Fruit fly (Drosophila melanogaster) whole organism, wandering third instar larva: Measurements from ENCODE around the gene Klp31E.

Experiments used
- Abd-B ChIP-seq: fragments of >200 bp; optimal IDR thresholded peaks from 2 replicates; lab custom pipeline; 2017; ENCODE audit warnings: missing biosample characterization, missing genetic modification characterization
- CG32264 ChIP-seq: fragments of 200-800 bp; sonication (Bioruptor generic); optimal IDR thresholded peaks from 2 replicates; lab custom pipeline; 2016; ENCODE audit warnings: missing biosample characterization, missing genetic modification characterization
- CG9705 ChIP-seq: fragments of 200-800 bp; sonication (Bioruptor generic); optimal IDR thresholded peaks from 2 replicates; lab custom pipeline; 2018; ENCODE audit warnings: missing biosample characterization, mild to moderate bottlenecking, missing genetic modification characterization
- CrebA ChIP-seq: fragments of 200-800 bp; sonication (Bioruptor generic); optimal IDR thresholded peaks from 2 replicates; lab custom pipeline; 2016; ENCODE audit warnings: missing biosample characterization, mild to moderate bottlenecking, missing genetic modification characterization, borderline replicate concordance
- Dif ChIP-seq: fragments of 200-275, 200-300 bp; sonication (Bioruptor generic); optimal IDR thresholded peaks from 2 replicates; lab custom pipeline; 2018; ENCODE audit warnings: missing biosample characterization, missing genetic modification characterization; ENCODE audit not compliant: partially characterized antibody
- GATAd ChIP-seq: sonication (Bioruptor generic); optimal IDR thresholded peaks from 2 replicates; lab custom pipeline; 2016; ENCODE audit warnings: missing biosample characterization, missing genetic modification characterization
- HLH106 ChIP-seq: fragments of 200-800 bp; optimal IDR thresholded peaks from 3 replicates; lab custom pipeline; 2019; ENCODE audit warnings: missing biosample characterization, mild to moderate bottlenecking, missing genetic modification characterization, moderate library complexity
- Hnf4 ChIP-seq: fragments of 200-800 bp; sonication (Bioruptor generic); optimal IDR thresholded peaks from 2 replicates; lab custom pipeline; 2016; ENCODE audit warnings: missing biosample characterization, mild to moderate bottlenecking, missing genetic modification characterization
- Hr78 ChIP-seq: fragments of >200 bp; optimal IDR thresholded peaks from 2 replicates; lab custom pipeline; 2017; ENCODE audit warnings: missing biosample characterization, missing genetic modification characterization
- Jra ChIP-seq: sonication (Bioruptor generic); optimal IDR thresholded peaks from 2 replicates; lab custom pipeline; 2016; ENCODE audit warnings: missing biosample characterization, missing genetic modification characterization
- Mio ChIP-seq: sonication (Bioruptor generic); optimal IDR thresholded peaks from 2 replicates; lab custom pipeline; 2016; ENCODE audit warnings: missing biosample characterization, missing genetic modification characterization
- Myc ChIP-seq: fragments of >200 bp; optimal IDR thresholded peaks from 2 replicates; lab custom pipeline; 2017
- N ChIP-seq: fragments of >200 bp; optimal IDR thresholded peaks from 2 replicates; lab custom pipeline; 2018; ENCODE audit warnings: missing biosample characterization, missing external identifiers, missing genetic modification characterization
- OdsH ChIP-seq: fragments of 200-800 bp; sonication (Bioruptor generic); optimal IDR thresholded peaks from 2 replicates; lab custom pipeline; 2016; ENCODE audit warnings: missing biosample characterization, mild to moderate bottlenecking, missing genetic modification characterization
- Rel ChIP-seq, 2 experiments: fragments of 200-800 bp; sonication (Bioruptor generic) in 1 of 2; optimal IDR thresholded peaks; 2 replicates in 1 of 2; 3 replicates in 1 of 2; lab custom pipeline; 2016 to 2019; ENCODE audit warnings: mild to moderate bottlenecking in 2 of 2, missing biosample characterization in 2 of 2, missing genetic modification characterization in 2 of 2, moderate library complexity in 1 of 2
- Sp1 ChIP-seq: fragments of 200-800 bp; sonication (Bioruptor generic); optimal IDR thresholded peaks from 3 replicates; lab custom pipeline; 2019; ENCODE audit warnings: missing biosample characterization, mild to moderate bottlenecking, missing genetic modification characterization, moderate library complexity
- Vsx2 ChIP-seq: fragments of 200-300, 225-300 bp; sonication (Bioruptor generic); optimal IDR thresholded peaks from 2 replicates; lab custom pipeline; 2018; ENCODE audit warnings: missing biosample characterization, missing genetic modification characterization; ENCODE audit not compliant: partially characterized antibody
- br ChIP-seq: fragments of 200-800 bp; sonication (Bioruptor generic); optimal IDR thresholded peaks from 2 replicates; lab custom pipeline; 2016; ENCODE audit warnings: missing biosample characterization, missing genetic modification characterization
- brk ChIP-seq: fragments of 200-800 bp; sonication (Bioruptor generic); optimal IDR thresholded peaks from 2 replicates; lab custom pipeline; 2016; ENCODE audit warnings: missing biosample characterization, mild to moderate bottlenecking, missing genetic modification characterization
- dmrt93B ChIP-seq: fragments of 200-800 bp; sonication (Bioruptor generic); optimal IDR thresholded peaks from 2 replicates; lab custom pipeline; 2018; ENCODE audit warnings: missing biosample characterization, mild to moderate bottlenecking, missing genetic modification characterization
- ey ChIP-seq: fragments of 200-800 bp; sonication (Bioruptor generic); optimal IDR thresholded peaks from 2 replicates; lab custom pipeline; 2016; ENCODE audit warnings: missing biosample characterization, missing genetic modification characterization
- foxo ChIP-seq, 2 experiments: fragments of 200-800 bp; sonication (Bioruptor generic); optimal IDR thresholded peaks; 2 replicates in 1 of 2; 3 replicates in 1 of 2; lab custom pipeline; 2016 to 2017; ENCODE audit warnings: missing biosample characterization in 2 of 2, missing genetic modification characterization in 2 of 2
- h ChIP-seq: fragments of 200-800 bp; sonication (Bioruptor generic); optimal IDR thresholded peaks from 3 replicates; lab custom pipeline; 2016; ENCODE audit warnings: missing biosample characterization, mild to moderate bottlenecking, missing genetic modification characterization
- lola ChIP-seq: fragments of >200 bp; optimal IDR thresholded peaks from 2 replicates; lab custom pipeline; 2017; ENCODE audit warnings: missing biosample characterization, missing genetic modification characterization
- pan ChIP-seq: fragments of >200 bp; optimal IDR thresholded peaks from 2 replicates; lab custom pipeline; 2017
- psq ChIP-seq: fragments of 200-800 bp; sonication (Bioruptor generic); optimal IDR thresholded peaks from 3 replicates; lab custom pipeline; 2017; ENCODE audit warnings: missing biosample characterization, mild to moderate bottlenecking, missing genetic modification characterization, moderate library complexity
- sage ChIP-seq: fragments of 200-800 bp; sonication (Bioruptor generic); optimal IDR thresholded peaks from 2 replicates; lab custom pipeline; 2016; ENCODE audit warnings: missing biosample characterization, mild to moderate bottlenecking, missing genetic modification characterization
- sv ChIP-seq: fragments of 200-800 bp; sonication (Bioruptor generic); optimal IDR thresholded peaks from 3 replicates; lab custom pipeline; 2016; ENCODE audit warnings: missing biosample characterization, missing genetic modification characterization
- tai ChIP-seq: sonication (Bioruptor generic); optimal IDR thresholded peaks from 2 replicates; lab custom pipeline; 2016; ENCODE audit warnings: missing biosample characterization, missing genetic modification characterization
- usp ChIP-seq: fragments of >200 bp; optimal IDR thresholded peaks from 2 replicates; lab custom pipeline; 2017; ENCODE audit warnings: missing biosample characterization, missing genetic modification characterization

Gene Klp31E

DNA sequence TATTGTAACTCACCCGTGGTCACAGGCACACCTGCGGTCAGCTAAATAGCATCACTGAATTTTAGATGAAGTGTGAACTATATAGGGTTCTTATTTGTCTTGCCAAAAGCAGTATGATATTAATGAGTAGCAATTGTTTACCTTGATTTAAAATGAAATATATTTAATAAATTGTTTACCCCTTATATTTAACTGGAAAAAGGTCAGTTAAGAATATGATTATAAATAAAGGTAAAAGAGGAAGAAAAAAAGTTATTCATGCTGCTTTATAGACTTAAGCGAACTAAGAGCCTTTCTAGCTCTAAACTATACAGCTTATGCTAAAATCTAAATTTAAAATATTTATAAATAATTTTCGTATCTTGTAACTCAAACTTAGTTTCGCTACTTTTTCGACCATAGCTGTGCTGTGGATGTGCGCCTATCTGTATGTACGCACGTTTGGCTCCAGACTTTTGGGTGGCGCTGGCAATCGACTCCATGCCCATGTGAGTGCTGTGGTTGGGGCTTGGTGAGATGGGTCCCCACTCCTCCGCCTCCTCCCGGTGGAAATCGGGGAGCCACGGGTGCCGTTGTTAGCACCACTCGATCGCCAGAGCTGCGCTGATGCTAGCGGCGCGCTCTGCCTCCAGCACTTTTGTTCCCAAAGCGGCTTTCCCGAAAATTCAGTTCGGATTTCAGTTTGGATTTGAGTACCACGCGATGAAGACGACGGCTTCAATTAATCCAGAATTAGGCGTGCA, 28.4 kb downstream of the Klp31E start, which contains the start of gene loh:
loh (plus strand) TSS at position 487 of the 743 bp plus-strand sequence.
- TF ChIP-seq sv (peak; percentile 28), Mio (GFP tag; lab: Kevin White, UChicago) (no peak), psq (no peak), Jra (GFP tag; lab: Kevin White, UChicago) (no peak)
- TF ChIP-seq, all 38 proteins: peak for 1

DNA sequence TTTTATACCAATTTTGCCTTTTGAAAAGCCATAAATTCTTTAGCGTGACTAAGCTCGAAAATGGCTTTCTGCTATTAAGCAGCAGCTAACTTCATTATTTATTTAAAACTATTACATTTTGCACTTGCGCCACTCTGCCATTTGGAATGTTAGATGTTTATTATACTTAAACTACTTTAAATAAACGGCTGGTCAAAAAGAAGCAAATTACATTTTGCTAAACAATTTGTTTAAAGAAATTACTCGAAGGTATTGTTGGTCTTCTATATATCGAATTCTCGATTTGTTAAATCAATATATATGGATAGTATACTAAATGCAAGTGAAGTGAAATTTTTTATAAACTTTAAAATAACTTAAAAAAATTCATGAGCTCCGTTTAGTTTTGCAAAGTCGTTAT, 38.5 kb downstream of the Klp31E start, which contains the start of gene ppk10:
ppk10 (minus strand) TSS at position 101 of the 400 bp plus-strand sequence.
- TF ChIP-seq usp (GFP tag; lab: Kevin White, UChicago), result no peak
- TF ChIP-seq Vsx2, result no peak
- TF ChIP-seq pan (lab: Kevin White, UChicago), result no peak
- TF ChIP-seq N (GFP tag; lab: Kevin White, UChicago), result no peak
- TF ChIP-seq HLH106 (tag; lab: Kevin White, UChicago), result no peak
- no peak for TF ChIP-seq CG9705
- no peak for TF ChIP-seq sage (GFP tag; lab: Kevin White, UChicago)
- no peak for TF ChIP-seq Abd-B (GFP tag; lab: Kevin White, UChicago)
- TF ChIP-seq OdsH (GFP tag; lab: Kevin White, UChicago), result no peak
- no peak for TF ChIP-seq br (GFP tag; lab: Kevin White, UChicago)
- no peak for TF ChIP-seq Mio (GFP tag; lab: Kevin White, UChicago)
- TF ChIP-seq GATAd, result no peak

DNA sequence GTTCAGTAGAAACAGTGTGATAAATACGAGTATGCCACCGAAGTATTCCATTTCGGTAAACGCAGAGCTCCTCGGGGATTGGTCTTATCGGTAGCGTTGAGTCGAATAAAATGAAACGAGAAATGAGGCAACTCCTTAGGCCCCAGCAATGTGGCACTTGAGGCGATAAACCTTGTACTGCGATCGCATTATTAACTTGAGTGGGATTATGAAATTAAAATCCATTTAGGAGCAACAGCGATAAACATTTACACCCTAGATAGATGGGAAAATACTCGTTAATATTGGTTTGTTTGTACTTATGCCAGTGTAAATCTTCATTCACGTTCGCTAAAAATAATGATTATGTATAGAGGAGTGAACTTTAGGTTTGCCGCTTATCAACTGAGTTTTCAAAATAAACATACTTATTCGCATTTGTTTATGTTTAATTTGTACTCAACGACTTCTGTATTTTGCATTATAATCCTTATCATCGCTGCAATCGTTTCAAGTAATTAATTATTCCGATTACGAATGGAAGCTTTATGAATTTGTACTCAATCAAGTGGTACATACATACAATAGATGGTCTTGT, 42.2 kb downstream of the Klp31E start:
- TF ChIP-seq Hr78 (no peak), ey (GFP tag; lab: Kevin White, UChicago) (no peak), foxo (GFP tag; optimal IDR thresholded peaks at IDR 0.05; lab: Kevin White, UChicago) (no peak), GATAd (no peak), CrebA (GFP tag; lab: Kevin White, UChicago) (no peak), usp (GFP tag; lab: Kevin White, UChicago) (no peak), br (GFP tag; lab: Kevin White, UChicago) (no peak), Sp1 (GFP tag; lab: Kevin White, UChicago) (no peak), CG32264 (GFP tag; lab: Kevin White, UChicago) (no peak), dmrt93B (GFP tag; lab: Kevin White, UChicago) (no peak), pan (lab: Kevin White, UChicago) (no peak), Myc (lab: Kevin White, UChicago) (no peak), OdsH (GFP tag; lab: Kevin White, UChicago) (no peak), brk (GFP tag; lab: Kevin White, UChicago) (no peak), Hnf4 (no peak), tai (GFP tag; lab: Kevin White, UChicago) (no peak), h (GFP tag; lab: Kevin White, UChicago) (no peak), Vsx2 (no peak), psq (no peak)
- TF ChIP-seq, all 38 proteins: peak for 0

DNA sequence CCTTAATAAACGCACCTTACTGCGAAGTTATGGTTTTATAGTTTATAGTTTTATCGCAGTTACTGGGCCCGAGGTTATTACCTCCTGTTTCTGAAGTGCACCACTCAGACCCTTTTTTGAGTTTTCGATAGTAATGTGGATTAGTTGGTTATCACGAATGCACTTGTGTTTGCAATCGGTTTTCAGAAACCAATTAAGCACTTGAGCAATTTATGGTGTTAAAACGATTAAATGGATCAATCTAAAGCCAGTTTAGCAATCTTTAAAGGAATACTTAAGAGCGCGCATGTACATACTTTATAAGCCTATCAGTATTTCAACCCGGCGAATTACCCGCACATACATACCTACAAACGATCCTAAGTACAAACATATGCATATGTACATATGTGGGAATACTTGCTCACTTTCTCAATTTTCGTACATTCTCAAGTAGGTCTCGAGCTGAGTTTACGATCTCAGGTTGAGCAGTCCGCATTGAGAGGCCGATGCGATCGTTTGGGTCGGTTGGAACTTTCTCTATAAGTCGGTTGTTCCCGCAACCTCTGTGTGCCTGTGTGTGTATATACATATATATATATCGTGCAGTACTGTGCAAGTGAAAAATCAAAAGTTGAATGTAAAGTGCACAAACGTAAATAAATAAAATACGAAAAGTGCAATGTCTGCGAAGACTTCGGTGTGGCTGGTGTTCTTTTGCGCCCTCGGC, 43.5 kb downstream of the Klp31E start, which contains the start of the genes LManI and LManII:
LManI (minus strand) TSS at position 51 of the 709 bp plus-strand sequence.
LManII (plus strand) TSS at position 468 of the 709 bp plus-strand sequence.
- no peak for TF ChIP-seq br (GFP tag; lab: Kevin White, UChicago)
- TF ChIP-seq Dif (GFP tag; lab: Kevin White, UChicago), result peak; percentile 60

DNA sequence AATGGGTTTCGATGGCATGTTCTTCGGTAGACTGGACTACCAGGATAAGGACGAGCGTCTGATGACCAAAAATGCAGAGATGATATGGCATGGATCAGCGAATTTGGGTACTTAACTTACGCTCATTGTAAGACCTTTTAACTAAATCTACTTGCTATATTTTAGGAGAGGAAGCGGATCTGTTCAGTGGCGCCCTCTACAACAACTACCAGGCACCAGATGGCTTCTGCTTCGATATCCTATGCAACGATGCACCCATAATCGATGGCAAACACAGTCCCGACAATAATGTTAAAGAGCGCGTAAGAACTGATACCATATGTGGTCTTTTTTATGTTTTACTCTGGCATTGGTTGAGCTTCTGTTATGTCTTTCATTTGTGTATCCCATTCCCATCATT, 45.2 kb downstream of the Klp31E start:
- TF ChIP-seq tai (GFP tag; lab: Kevin White, UChicago) (no peak), pan (lab: Kevin White, UChicago) (no peak), dmrt93B (GFP tag; lab: Kevin White, UChicago) (no peak), HLH106 (tag; lab: Kevin White, UChicago) (no peak), br (GFP tag; lab: Kevin White, UChicago) (no peak), Mio (GFP tag; lab: Kevin White, UChicago) (no peak), sv (no peak), psq (no peak), lola (GFP tag; lab: Kevin White, UChicago) (no peak), ey (GFP tag; lab: Kevin White, UChicago) (no peak), CG32264 (GFP tag; lab: Kevin White, UChicago) (no peak), Jra (GFP tag; lab: Kevin White, UChicago) (no peak), Hnf4 (no peak), Dif (GFP tag; lab: Kevin White, UChicago) (no peak), Rel (GFP tag; optimal IDR thresholded peaks at IDR 0.05; lab: Kevin White, UChicago) (no peak), Rel (tag; optimal IDR thresholded peaks at IDR 0.05; lab: Kevin White, UChicago) (no peak), usp (GFP tag; lab: Kevin White, UChicago) (no peak), Myc (lab: Kevin White, UChicago) (no peak)
